Fruit fly (Drosophila melanogaster): ENCODE results near the gene CG5282.
A peak's percentile ranks its signal among the peaks of the same experiment; 100 is the strongest.

- TF ChIP-seq usp (GFP tag; optimal IDR thresholded peaks at IDR 0.05), result no peak
- peak in 1 of 2 experiments; percentile 35 for TF ChIP-seq EcR (GFP tag; optimal IDR thresholded peaks at IDR 0.05)
- TF ChIP-seq CG8478 (optimal IDR thresholded peaks at IDR 0.05), result no peak
Observed at dm6 chr3L:20404515-20404914, 21.4 kb downstream of the CG5282 start.
